Fruit fly (Drosophila melanogaster) Kc167 (cell line): ENCODE measurements around the gene COX7B.

Experiments
- Myc ChIP-seq: fragments of >200 bp; optimal IDR thresholded peaks from 2 replicates; lab custom pipeline; 2017; ENCODE audit warnings: missing external identifiers
- Sin3A ChIP-seq: fragments of >200 bp; optimal IDR thresholded peaks from 2 replicates; lab custom pipeline; 2018; ENCODE audit warnings: missing external identifiers
- h ChIP-seq: fragments of >200 bp; optimal IDR thresholded peaks from 3 replicates; lab custom pipeline; 2018; ENCODE audit warnings: missing external identifiers
- insv ChIP-seq: fragments of >200 bp; optimal IDR thresholded peaks from 3 replicates; lab custom pipeline; 2018; ENCODE audit warnings: missing external identifiers
- psq ChIP-seq: fragments of >200 bp; optimal IDR thresholded peaks from 2 replicates; lab custom pipeline; 2017; ENCODE audit warnings: missing external identifiers
- ttk ChIP-seq: sonication (Bioruptor generic); optimal IDR thresholded peaks from 2 replicates; lab custom pipeline; 2017; ENCODE audit warnings: missing external identifiers

Gene COX7B

dm6 chr3L:17441602-17442001, 16.3 kb downstream of the COX7B start:
- TF ChIP-seq ttk (lab: Kevin White, UChicago) (no peak), insv (no peak), psq (lab: Kevin White, UChicago) (no peak), Sin3A (no peak), Myc (no peak), h (no peak)

- TF ChIP-seq insv, result no peak
- TF ChIP-seq h, result no peak
- no peak for TF ChIP-seq ttk (lab: Kevin White, UChicago)
- TF ChIP-seq psq (lab: Kevin White, UChicago), result no peak
- TF ChIP-seq Myc, result no peak
- TF ChIP-seq Sin3A, result no peak
Measured at dm6 chr3L:17444569-17444968, 19.3 kb downstream of the COX7B start.

dm6 chr3L:17445629-17446431, 20.6 kb downstream of the COX7B start:
- no peak for TF ChIP-seq insv
- TF ChIP-seq h, result no peak
- no peak for TF ChIP-seq Myc
- TF ChIP-seq Sin3A, result no peak
- no peak for TF ChIP-seq psq (lab: Kevin White, UChicago)
- TF ChIP-seq ttk (lab: Kevin White, UChicago), result no peak

DNA sequence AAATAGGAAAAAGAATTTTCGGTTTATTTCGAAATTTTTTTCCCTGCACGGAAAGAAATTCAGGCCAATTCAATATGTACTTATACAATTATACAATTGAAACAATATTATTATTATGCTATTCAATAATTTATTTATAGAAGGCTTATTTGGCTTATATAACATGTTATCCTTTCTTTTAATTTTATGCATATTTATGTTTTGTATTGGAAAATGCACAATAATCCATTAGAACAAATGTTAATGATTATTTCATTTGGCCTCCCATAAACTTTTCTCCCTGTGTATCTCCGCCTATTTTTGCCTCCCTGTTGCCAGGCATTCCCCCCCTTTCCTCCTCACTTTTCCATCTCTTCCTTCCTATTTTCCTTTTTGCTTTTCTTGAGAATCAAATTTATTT, 22.6 kb downstream of the COX7B start:
- TF ChIP-seq h (no peak), psq (lab: Kevin White, UChicago) (no peak), Myc (no peak), Sin3A (no peak), ttk (lab: Kevin White, UChicago) (no peak), insv (no peak)

DNA sequence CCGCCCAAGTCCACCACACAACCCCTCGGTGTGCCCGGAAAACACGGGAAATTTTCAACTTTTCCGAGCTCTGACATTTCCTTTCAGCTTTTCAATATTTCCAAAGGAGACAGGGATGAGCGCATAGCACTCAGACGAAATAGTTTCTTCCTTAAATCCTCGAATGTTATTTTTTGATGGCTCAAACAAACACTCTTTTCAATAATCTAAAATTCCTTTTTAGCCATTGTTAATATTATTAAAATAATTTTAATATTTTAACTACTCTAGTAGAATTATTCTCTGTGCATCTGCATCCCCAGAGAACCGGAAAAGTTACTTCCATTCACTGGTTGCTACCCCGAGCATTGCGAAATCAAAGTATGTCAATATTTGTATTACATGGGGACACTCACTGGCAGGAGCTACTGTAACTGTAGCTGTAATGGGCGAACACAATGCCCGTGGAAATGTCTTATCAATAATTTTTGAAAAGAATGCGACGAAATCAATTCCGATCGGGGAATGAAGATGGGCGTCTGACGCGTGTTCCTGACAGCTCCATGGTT, 32.5 kb downstream of the COX7B start:
- TF ChIP-seq Myc (no peak), psq (lab: Kevin White, UChicago) (no peak), h (no peak), Sin3A (no peak), ttk (lab: Kevin White, UChicago) (no peak), insv (no peak)

DNA sequence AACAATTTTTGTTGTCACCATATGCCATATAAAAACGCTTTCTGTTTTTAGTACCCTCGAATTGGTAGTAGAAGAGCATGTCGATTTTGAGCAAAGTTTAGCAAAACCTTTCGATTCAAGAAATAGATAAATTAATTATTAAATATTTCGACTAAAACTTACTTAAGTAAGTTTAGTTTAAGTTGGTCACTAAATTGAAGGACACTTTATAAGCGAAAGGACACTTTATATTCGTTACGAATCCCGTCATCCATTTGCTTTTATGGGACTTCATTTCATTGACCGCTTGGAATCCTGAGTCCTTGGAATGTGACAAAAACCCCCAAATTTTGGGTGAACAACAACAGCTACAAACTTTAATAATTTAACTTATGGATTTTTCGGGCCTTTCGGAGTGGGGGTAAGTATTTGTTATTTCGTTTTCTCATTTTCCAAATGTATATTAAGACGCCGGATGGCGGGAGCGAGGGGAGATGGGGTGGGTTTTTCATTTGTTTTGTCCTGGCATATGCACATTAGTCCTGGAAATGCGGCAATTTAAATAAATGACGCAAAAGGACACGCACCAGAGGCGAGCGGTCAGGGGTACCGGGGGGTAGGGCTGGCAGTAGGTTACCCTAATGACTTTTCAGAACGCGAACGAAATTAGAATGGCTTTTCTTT, 33.7 kb downstream of the COX7B start:
- no peak for TF ChIP-seq Myc
- TF ChIP-seq psq (lab: Kevin White, UChicago), result no peak
- TF ChIP-seq h, result no peak
- TF ChIP-seq insv, result no peak
- TF ChIP-seq ttk (lab: Kevin White, UChicago), result no peak
- no peak for TF ChIP-seq Sin3A

- TF ChIP-seq psq (lab: Kevin White, UChicago), result no peak
- no peak for TF ChIP-seq Sin3A
- TF ChIP-seq h, result no peak
- TF ChIP-seq insv, result no peak
- TF ChIP-seq Myc, result no peak
- TF ChIP-seq ttk (lab: Kevin White, UChicago), result no peak
Measured at dm6 chr3L:17461369-17462012, 36.2 kb downstream of the COX7B start.

dm6 chr3L:17462474-17462873, 37.2 kb downstream of the COX7B start:
- no peak for TF ChIP-seq h
- no peak for TF ChIP-seq ttk (lab: Kevin White, UChicago)
- TF ChIP-seq Sin3A, result no peak
- TF ChIP-seq Myc, result no peak
- no peak for TF ChIP-seq insv
- TF ChIP-seq psq (lab: Kevin White, UChicago), result no peak

DNA sequence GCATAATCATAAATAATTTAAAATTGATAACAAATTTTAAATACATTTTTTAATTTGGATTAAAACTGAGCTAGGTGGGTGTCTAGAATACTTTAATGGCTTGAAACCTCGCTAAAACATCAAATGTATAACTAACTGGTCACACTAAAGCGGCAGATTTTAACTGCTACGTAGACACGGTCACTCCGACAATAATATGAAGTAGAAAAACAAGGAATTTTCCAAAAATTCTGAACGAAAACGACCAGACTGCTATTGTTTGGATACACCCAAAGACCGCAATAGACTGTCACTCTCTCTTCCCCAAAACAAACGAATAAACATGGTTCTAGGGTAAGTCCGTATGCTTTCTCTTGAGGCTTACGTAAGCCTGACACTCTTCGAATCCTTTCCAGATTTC, 40.5 kb downstream of the COX7B start, which contains the start of gene QIL1:
Gene QIL1 (plus strand): TSS at position 142 of the 400 bp plus-strand sequence.
- no peak for TF ChIP-seq Myc
- no peak for TF ChIP-seq Sin3A
- no peak for TF ChIP-seq psq (lab: Kevin White, UChicago)
- TF ChIP-seq insv, result no peak
- TF ChIP-seq h, result no peak
- TF ChIP-seq ttk (lab: Kevin White, UChicago), result no peak

DNA sequence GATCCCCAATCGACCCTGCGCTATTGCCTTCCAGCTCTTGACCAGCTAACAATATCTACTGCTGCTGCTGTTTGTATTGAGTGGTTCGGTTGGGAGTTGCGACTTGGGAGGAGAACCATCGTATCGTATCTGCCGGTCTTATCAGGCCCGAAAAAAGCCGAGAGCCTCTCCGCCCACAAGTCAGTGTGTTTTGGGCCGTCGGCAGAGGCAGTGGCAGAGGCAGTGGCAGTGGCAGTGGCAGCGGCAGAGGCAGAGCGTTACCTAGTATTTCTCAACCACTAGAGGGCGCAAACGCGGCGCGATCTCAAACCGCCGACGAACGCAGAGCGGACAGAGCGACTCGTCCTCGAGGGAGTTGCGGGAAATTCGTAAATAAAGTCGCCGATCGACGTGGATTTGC, 44.8 kb downstream of the COX7B start, which contains the start of gene SecCl:
Gene SecCl (plus strand): TSS at position 18 of the 400 bp plus-strand sequence.
- TF ChIP-seq ttk (lab: Kevin White, UChicago) (no peak), h (no peak), Myc (no peak), Sin3A (no peak), insv (no peak), psq (lab: Kevin White, UChicago) (no peak)

dm6 chr3L:17473889-17474288, 48.6 kb downstream of the COX7B start:
- TF ChIP-seq Myc (no peak), ttk (lab: Kevin White, UChicago) (no peak), Sin3A (no peak), insv (no peak), psq (lab: Kevin White, UChicago) (no peak), h (no peak)

DNA sequence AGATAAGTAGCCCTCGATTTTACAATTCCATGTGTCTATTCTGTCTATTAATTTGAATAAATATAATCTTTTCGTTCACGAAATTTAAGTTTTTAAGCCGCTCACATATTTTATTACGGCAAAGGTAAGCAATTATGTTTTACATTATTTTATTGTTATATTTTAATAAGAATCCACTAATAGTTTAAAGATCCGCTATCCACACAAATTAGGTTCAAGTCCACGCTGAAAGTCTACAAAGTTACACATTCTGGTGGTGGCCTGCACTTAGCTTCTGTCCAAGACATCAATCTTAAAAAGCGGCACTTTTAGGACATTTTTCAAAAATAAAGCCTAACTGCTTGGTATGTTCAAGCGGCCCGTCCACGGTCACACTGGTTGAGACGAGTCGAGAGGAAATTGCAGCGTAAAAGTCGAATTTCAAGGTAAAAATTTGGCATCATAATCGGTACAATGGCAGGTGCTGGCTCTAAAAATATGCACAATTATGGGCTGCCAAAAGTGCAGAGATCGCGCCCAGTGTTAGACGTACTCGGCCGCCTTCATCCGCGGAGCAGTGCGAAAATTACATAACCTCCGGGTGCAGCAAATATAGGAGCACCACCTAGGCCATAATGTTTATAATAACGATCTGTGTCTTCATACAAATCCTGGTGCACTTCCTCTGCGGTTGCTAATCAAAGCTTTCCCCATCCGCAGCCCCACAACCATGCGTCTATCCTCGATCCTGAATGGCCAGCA, 49.6 kb downstream of the COX7B start, which contains the start of the genes UQCR-Q and CG46525:
Gene UQCR-Q (plus strand): TSS at position 51 of the 741 bp plus-strand sequence.
Gene CG46525 (plus strand): TSS at position 510 of the 741 bp plus-strand sequence.
- TF ChIP-seq insv (no peak), ttk (lab: Kevin White, UChicago) (no peak), h (no peak), Sin3A (no peak), psq (lab: Kevin White, UChicago) (no peak), Myc (no peak)
